Fruit fly (Drosophila melanogaster) whole organism, wandering third instar larva: ENCODE measurements around the gene baf.

Source experiments
- Abd-B ChIP-seq: fragments of >200 bp; optimal IDR thresholded peaks from 2 replicates; lab custom pipeline; 2017; ENCODE audit warnings: missing biosample characterization, missing genetic modification characterization
- CG32264 ChIP-seq: fragments of 200-800 bp; sonication (Bioruptor generic); optimal IDR thresholded peaks from 2 replicates; lab custom pipeline; 2016; ENCODE audit warnings: missing biosample characterization, missing genetic modification characterization
- CG9705 ChIP-seq: fragments of 200-800 bp; sonication (Bioruptor generic); optimal IDR thresholded peaks from 2 replicates; lab custom pipeline; 2018; ENCODE audit warnings: missing biosample characterization, mild to moderate bottlenecking, missing genetic modification characterization
- CrebA ChIP-seq: fragments of 200-800 bp; sonication (Bioruptor generic); optimal IDR thresholded peaks from 2 replicates; lab custom pipeline; 2016; ENCODE audit warnings: missing biosample characterization, mild to moderate bottlenecking, missing genetic modification characterization, borderline replicate concordance
- Dfd ChIP-seq: fragments of >200 bp; optimal IDR thresholded peaks from 2 replicates; lab custom pipeline; 2017; ENCODE audit warnings: missing biosample characterization, missing genetic modification characterization
- Dif ChIP-seq: fragments of 200-275, 200-300 bp; sonication (Bioruptor generic); optimal IDR thresholded peaks from 2 replicates; lab custom pipeline; 2018; ENCODE audit warnings: missing biosample characterization, missing genetic modification characterization; ENCODE audit not compliant: partially characterized antibody
- GATAd ChIP-seq: sonication (Bioruptor generic); optimal IDR thresholded peaks from 2 replicates; lab custom pipeline; 2016; ENCODE audit warnings: missing biosample characterization, missing genetic modification characterization
- HLH106 ChIP-seq: fragments of 200-800 bp; optimal IDR thresholded peaks from 3 replicates; lab custom pipeline; 2019; ENCODE audit warnings: missing biosample characterization, mild to moderate bottlenecking, missing genetic modification characterization, moderate library complexity
- Hnf4 ChIP-seq: fragments of 200-800 bp; sonication (Bioruptor generic); optimal IDR thresholded peaks from 2 replicates; lab custom pipeline; 2016; ENCODE audit warnings: missing biosample characterization, mild to moderate bottlenecking, missing genetic modification characterization
- Hr78 ChIP-seq: fragments of >200 bp; optimal IDR thresholded peaks from 2 replicates; lab custom pipeline; 2017; ENCODE audit warnings: missing biosample characterization, missing genetic modification characterization
- Hr83 ChIP-seq: fragments of 200-300 bp; sonication (Bioruptor generic); optimal IDR thresholded peaks from 2 replicates; lab custom pipeline; 2016; ENCODE audit warnings: missing biosample characterization, mild to moderate bottlenecking, missing genetic modification characterization, moderate library complexity; ENCODE audit not compliant: poor library complexity, severe bottlenecking
- Jra ChIP-seq: sonication (Bioruptor generic); optimal IDR thresholded peaks from 2 replicates; lab custom pipeline; 2016; ENCODE audit warnings: missing biosample characterization, missing genetic modification characterization
- Mio ChIP-seq: sonication (Bioruptor generic); optimal IDR thresholded peaks from 2 replicates; lab custom pipeline; 2016; ENCODE audit warnings: missing biosample characterization, missing genetic modification characterization
- Myc ChIP-seq: fragments of >200 bp; optimal IDR thresholded peaks from 2 replicates; lab custom pipeline; 2017
- N ChIP-seq: fragments of >200 bp; optimal IDR thresholded peaks from 2 replicates; lab custom pipeline; 2018; ENCODE audit warnings: missing biosample characterization, missing external identifiers, missing genetic modification characterization
- OdsH ChIP-seq: fragments of 200-800 bp; sonication (Bioruptor generic); optimal IDR thresholded peaks from 2 replicates; lab custom pipeline; 2016; ENCODE audit warnings: missing biosample characterization, mild to moderate bottlenecking, missing genetic modification characterization
- Rel ChIP-seq, 2 experiments: fragments of 200-800 bp; sonication (Bioruptor generic) in 1 of 2; optimal IDR thresholded peaks; 2 replicates in 1 of 2; 3 replicates in 1 of 2; lab custom pipeline; 2016 to 2019; ENCODE audit warnings: mild to moderate bottlenecking in 2 of 2, missing biosample characterization in 2 of 2, missing genetic modification characterization in 2 of 2, moderate library complexity in 1 of 2
- Sp1 ChIP-seq: fragments of 200-800 bp; sonication (Bioruptor generic); optimal IDR thresholded peaks from 3 replicates; lab custom pipeline; 2019; ENCODE audit warnings: missing biosample characterization, mild to moderate bottlenecking, missing genetic modification characterization, moderate library complexity
- Vsx2 ChIP-seq: fragments of 200-300, 225-300 bp; sonication (Bioruptor generic); optimal IDR thresholded peaks from 2 replicates; lab custom pipeline; 2018; ENCODE audit warnings: missing biosample characterization, missing genetic modification characterization; ENCODE audit not compliant: partially characterized antibody
- br ChIP-seq: fragments of 200-800 bp; sonication (Bioruptor generic); optimal IDR thresholded peaks from 2 replicates; lab custom pipeline; 2016; ENCODE audit warnings: missing biosample characterization, missing genetic modification characterization
- brk ChIP-seq: fragments of 200-800 bp; sonication (Bioruptor generic); optimal IDR thresholded peaks from 2 replicates; lab custom pipeline; 2016; ENCODE audit warnings: missing biosample characterization, mild to moderate bottlenecking, missing genetic modification characterization
- dl ChIP-seq, 2 experiments: fragments of 175-275, 200-275 bp in 1 of 2; fragments of 200-275 bp in 1 of 2; sonication (Bioruptor generic); optimal IDR thresholded peaks; lab custom pipeline; 2018; ENCODE audit warnings: mild to moderate bottlenecking in 2 of 2, missing biosample characterization in 2 of 2, missing genetic modification characterization in 2 of 2, moderate library complexity in 2 of 2; ENCODE audit not compliant: partially characterized antibody in 2 of 2, insufficient read depth in 1 of 2
- dmrt93B ChIP-seq: fragments of 200-800 bp; sonication (Bioruptor generic); optimal IDR thresholded peaks from 2 replicates; lab custom pipeline; 2018; ENCODE audit warnings: missing biosample characterization, mild to moderate bottlenecking, missing genetic modification characterization
- dsf ChIP-seq: sonication (Bioruptor generic); optimal IDR thresholded peaks from 2 replicates; lab custom pipeline; 2016; ENCODE audit warnings: missing biosample characterization, missing genetic modification characterization, borderline replicate concordance
- ey ChIP-seq: fragments of 200-800 bp; sonication (Bioruptor generic); optimal IDR thresholded peaks from 2 replicates; lab custom pipeline; 2016; ENCODE audit warnings: missing biosample characterization, missing genetic modification characterization
- foxo ChIP-seq, 2 experiments: fragments of 200-800 bp; sonication (Bioruptor generic); optimal IDR thresholded peaks; 2 replicates in 1 of 2; 3 replicates in 1 of 2; lab custom pipeline; 2016 to 2017; ENCODE audit warnings: missing biosample characterization in 2 of 2, missing genetic modification characterization in 2 of 2
- fru ChIP-seq: fragments of 200-800 bp; sonication (Bioruptor generic); optimal IDR thresholded peaks from 3 replicates; lab custom pipeline; 2016; ENCODE audit warnings: missing biosample characterization, mild to moderate bottlenecking, missing genetic modification characterization
- h ChIP-seq: fragments of 200-800 bp; sonication (Bioruptor generic); optimal IDR thresholded peaks from 3 replicates; lab custom pipeline; 2016; ENCODE audit warnings: missing biosample characterization, mild to moderate bottlenecking, missing genetic modification characterization
- jim ChIP-seq: fragments of 175-275, 200-325 bp; sonication (Bioruptor generic); optimal IDR thresholded peaks from 2 replicates; lab custom pipeline; 2016; ENCODE audit warnings: missing biosample characterization, mild to moderate bottlenecking, missing genetic modification characterization
- lola ChIP-seq: fragments of >200 bp; optimal IDR thresholded peaks from 2 replicates; lab custom pipeline; 2017; ENCODE audit warnings: missing biosample characterization, missing genetic modification characterization
- pan ChIP-seq: fragments of >200 bp; optimal IDR thresholded peaks from 2 replicates; lab custom pipeline; 2017
- psq ChIP-seq: fragments of 200-800 bp; sonication (Bioruptor generic); optimal IDR thresholded peaks from 3 replicates; lab custom pipeline; 2017; ENCODE audit warnings: missing biosample characterization, mild to moderate bottlenecking, missing genetic modification characterization, moderate library complexity
- rgr ChIP-seq: fragments of 200-800 bp; sonication (Bioruptor generic); optimal IDR thresholded peaks from 3 replicates; lab custom pipeline; 2016; ENCODE audit warnings: missing biosample characterization, mild to moderate bottlenecking, missing genetic modification characterization
- sage ChIP-seq: fragments of 200-800 bp; sonication (Bioruptor generic); optimal IDR thresholded peaks from 2 replicates; lab custom pipeline; 2016; ENCODE audit warnings: missing biosample characterization, mild to moderate bottlenecking, missing genetic modification characterization
- sv ChIP-seq: fragments of 200-800 bp; sonication (Bioruptor generic); optimal IDR thresholded peaks from 3 replicates; lab custom pipeline; 2016; ENCODE audit warnings: missing biosample characterization, missing genetic modification characterization
- tai ChIP-seq: sonication (Bioruptor generic); optimal IDR thresholded peaks from 2 replicates; lab custom pipeline; 2016; ENCODE audit warnings: missing biosample characterization, missing genetic modification characterization
- usp ChIP-seq: fragments of >200 bp; optimal IDR thresholded peaks from 2 replicates; lab custom pipeline; 2017; ENCODE audit warnings: missing biosample characterization, missing genetic modification characterization
- woc ChIP-seq: sonication (Bioruptor generic); optimal IDR thresholded peaks from 2 replicates; lab custom pipeline; 2016; ENCODE audit warnings: missing biosample characterization, mild to moderate bottlenecking, missing genetic modification characterization

baf gene

dm6 chr2L:8006038-8006437 lies 23.2 kb upstream of the baf start:
- TF ChIP-seq Abd-B (GFP tag; lab: Kevin White, UChicago) (no peak), psq (GFP tag; lab: Kevin White, UChicago) (peak; percentile 32), woc (GFP tag; lab: Kevin White, UChicago) (peak; percentile 49), HLH106 (tag; lab: Kevin White, UChicago) (peak; percentile 65), CG9705 (peak; percentile 42), foxo (GFP tag; optimal IDR thresholded peaks at IDR 0.05; lab: Kevin White, UChicago) (peak in 1 of 2 experiments; percentile 54), CrebA (GFP tag; lab: Kevin White, UChicago) (no peak), Dif (no peak), fru (GFP tag; lab: Kevin White, UChicago) (peak; percentile 33), OdsH (GFP tag; lab: Kevin White, UChicago) (peak; percentile 50), dl (GFP tag; optimal IDR thresholded peaks at IDR 0.05; lab: Kevin White, UChicago; ENCODE audit: insufficient read depth in 1 of 2, partially characterized antibody in 2 of 2) (no peak), CG32264 (GFP tag; lab: Kevin White, UChicago) (peak; percentile 31), rgr (GFP tag; lab: Kevin White, UChicago) (peak; percentile 52), h (GFP tag; lab: Kevin White, UChicago) (peak; percentile 74), dmrt93B (GFP tag; lab: Kevin White, UChicago) (peak; percentile 27), Jra (GFP tag; lab: Kevin White, UChicago) (peak; percentile 2), ey (GFP tag; lab: Kevin White, UChicago) (peak; percentile 55), Sp1 (GFP tag; lab: Kevin White, UChicago) (peak; percentile 34), br (GFP tag; lab: Kevin White, UChicago) (peak; percentile 51)

DNA sequence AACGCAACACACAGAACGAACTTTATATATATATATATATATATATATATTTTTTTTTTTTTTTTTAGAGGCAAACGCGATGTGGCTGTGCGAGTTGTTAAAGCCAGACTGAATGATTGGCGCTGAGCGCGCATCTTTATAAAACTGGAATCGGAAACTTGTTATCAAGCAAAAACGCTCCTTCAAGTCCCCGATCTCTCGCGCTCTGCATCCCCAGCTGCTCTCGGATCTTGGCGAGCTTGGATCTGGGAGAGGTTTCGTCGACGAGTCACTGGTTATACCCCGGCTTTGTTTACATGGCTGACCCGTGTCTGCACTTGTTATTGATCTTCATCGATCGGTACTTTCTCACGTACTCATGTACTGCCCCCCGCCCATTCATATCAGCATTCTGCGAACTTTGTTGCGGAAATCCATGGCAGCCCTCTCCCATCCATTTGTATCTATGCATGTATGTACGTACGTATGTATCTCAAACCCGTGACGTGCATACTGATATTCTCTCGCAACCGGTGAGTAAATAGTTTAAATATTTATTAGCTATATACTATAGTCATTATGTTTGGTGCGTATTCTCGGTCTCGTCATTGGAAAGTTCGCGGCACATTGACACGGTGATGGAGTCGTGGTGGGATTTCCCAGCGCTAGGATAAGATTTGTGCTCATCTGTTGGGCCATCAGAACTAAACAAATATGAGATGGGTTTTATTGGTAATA lies 21.9 kb upstream of the baf start, which contains the start of gene Spn28Dc:
Gene Spn28Dc (minus strand): TSS at position 51 of the 717 bp plus-strand sequence.
- no peak for TF ChIP-seq OdsH (GFP tag; lab: Kevin White, UChicago)
- no peak for TF ChIP-seq Hr83
- TF ChIP-seq lola (GFP tag; lab: Kevin White, UChicago) = no peak
- no peak for TF ChIP-seq brk (GFP tag; lab: Kevin White, UChicago)
- TF ChIP-seq ey (GFP tag; lab: Kevin White, UChicago) = no peak
- no peak for TF ChIP-seq Vsx2 (GFP tag; lab: Kevin White, UChicago)
- no peak for TF ChIP-seq Abd-B (GFP tag; lab: Kevin White, UChicago)
- no peak for TF ChIP-seq jim (GFP tag; lab: Kevin White, UChicago)
- TF ChIP-seq Rel (GFP tag; optimal IDR thresholded peaks at IDR 0.05; lab: Kevin White, UChicago) = no peak
- TF ChIP-seq Rel (tag; optimal IDR thresholded peaks at IDR 0.05; lab: Kevin White, UChicago) = peak; percentile 75
- no peak for TF ChIP-seq Hnf4 (GFP tag; lab: Kevin White, UChicago)
- no peak for TF ChIP-seq pan (lab: Kevin White, UChicago)
- TF ChIP-seq Dif = peak; percentile 39
- no peak for TF ChIP-seq woc (GFP tag; lab: Kevin White, UChicago)
- peak; percentile 15 to 61 for TF ChIP-seq dl (GFP tag; optimal IDR thresholded peaks at IDR 0.05; lab: Kevin White, UChicago; ENCODE audit: insufficient read depth in 1 of 2, partially characterized antibody in 2 of 2)
- TF ChIP-seq GATAd = no peak
- no peak for TF ChIP-seq foxo (GFP tag; optimal IDR thresholded peaks at IDR 0.05; lab: Kevin White, UChicago)
- TF ChIP-seq tai (GFP tag; lab: Kevin White, UChicago) = no peak
- TF ChIP-seq Sp1 (GFP tag; lab: Kevin White, UChicago) = no peak
- TF ChIP-seq HLH106 (tag; lab: Kevin White, UChicago) = no peak
- TF ChIP-seq Myc (lab: Kevin White, UChicago) = no peak
- TF ChIP-seq CrebA (GFP tag; lab: Kevin White, UChicago) = no peak
- TF ChIP-seq br (GFP tag; lab: Kevin White, UChicago) = peak; percentile 8
- no peak for TF ChIP-seq rgr (GFP tag; lab: Kevin White, UChicago)
- TF ChIP-seq sage (GFP tag; lab: Kevin White, UChicago) = no peak
- TF ChIP-seq fru (GFP tag; lab: Kevin White, UChicago) = no peak
- no peak for TF ChIP-seq CG32264 (GFP tag; lab: Kevin White, UChicago)
- TF ChIP-seq sv = no peak
- TF ChIP-seq usp = no peak
- TF ChIP-seq psq (GFP tag; lab: Kevin White, UChicago) = no peak
- TF ChIP-seq h (GFP tag; lab: Kevin White, UChicago) = peak; percentile 7
- no peak for TF ChIP-seq CG9705
- no peak for TF ChIP-seq Hr78 (GFP tag; lab: Kevin White, UChicago)
- TF ChIP-seq dsf (GFP tag; lab: Kevin White, UChicago) = no peak
- TF ChIP-seq Jra (GFP tag; lab: Kevin White, UChicago) = no peak
- TF ChIP-seq Mio (GFP tag; lab: Kevin White, UChicago) = no peak
- no peak for TF ChIP-seq Dfd (GFP tag; lab: Kevin White, UChicago)
- TF ChIP-seq N (GFP tag; lab: Kevin White, UChicago) = no peak
- TF ChIP-seq dmrt93B (GFP tag; lab: Kevin White, UChicago) = no peak
